Fruit fly (Drosophila melanogaster): ENCODE measurements around the gene CG11597.

DNA sequence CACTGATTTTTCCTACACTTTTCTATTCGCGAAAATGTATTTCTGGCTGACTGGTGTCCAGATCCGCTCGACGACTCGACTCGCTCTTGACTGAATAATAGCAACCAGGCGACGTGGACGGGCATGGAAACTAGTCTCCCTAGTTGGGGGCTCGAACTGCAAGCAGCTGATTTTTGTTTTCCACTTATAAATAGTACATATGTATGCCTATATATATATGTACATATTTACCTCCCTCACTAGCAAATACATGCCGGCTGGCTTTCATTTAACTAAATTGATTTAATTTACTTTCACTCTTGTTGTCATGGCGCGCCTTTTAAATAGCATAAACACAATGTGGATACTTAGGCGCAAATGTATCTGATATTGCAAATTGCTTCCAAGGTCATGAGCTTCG lies 21.3 kb downstream of the CG11597 start, which contains the start of gene Gcat:
- TF ChIP-seq EcR (GFP tag; optimal IDR thresholded peaks at IDR 0.05) (no peak), psq (optimal IDR thresholded peaks at IDR 0.05) (no peak), usp (GFP tag; optimal IDR thresholded peaks at IDR 0.05) (no peak), Dll (optimal IDR thresholded peaks at IDR 0.05) (no peak), pan (optimal IDR thresholded peaks at IDR 0.05) (no peak), CG8478 (optimal IDR thresholded peaks at IDR 0.05) (no peak)
